Worm (Caenorhabditis elegans) whole organism, L1 larva: ENCODE data around the gene F40F8.12.
A peak's percentile ranks its signal among the peaks of the same experiment; 100 is the strongest.

ENCODE experiments used
- aha-1 ChIP-seq: fragments of 150-350 bp; optimal IDR thresholded peaks from 2 replicates; lab custom pipeline; 2014; ENCODE audit warnings: missing biosample characterization, missing genetic modification characterization
- ceh-82 ChIP-seq, 3 experiments: fragments of 150-350 bp in 1 of 3; sonication (generic microtip) in 2 of 3; optimal IDR thresholded peaks; 2 replicates each; lab custom pipeline; 2014 to 2017; ENCODE audit warnings: missing biosample characterization in 3 of 3, missing genetic modification characterization in 3 of 3
- fkh-10 ChIP-seq: sonication (generic microtip); optimal IDR thresholded peaks from 2 replicates; lab custom pipeline; 2017; ENCODE audit warnings: missing biosample characterization, missing genetic modification reagents, missing genetic modification characterization

DNA sequence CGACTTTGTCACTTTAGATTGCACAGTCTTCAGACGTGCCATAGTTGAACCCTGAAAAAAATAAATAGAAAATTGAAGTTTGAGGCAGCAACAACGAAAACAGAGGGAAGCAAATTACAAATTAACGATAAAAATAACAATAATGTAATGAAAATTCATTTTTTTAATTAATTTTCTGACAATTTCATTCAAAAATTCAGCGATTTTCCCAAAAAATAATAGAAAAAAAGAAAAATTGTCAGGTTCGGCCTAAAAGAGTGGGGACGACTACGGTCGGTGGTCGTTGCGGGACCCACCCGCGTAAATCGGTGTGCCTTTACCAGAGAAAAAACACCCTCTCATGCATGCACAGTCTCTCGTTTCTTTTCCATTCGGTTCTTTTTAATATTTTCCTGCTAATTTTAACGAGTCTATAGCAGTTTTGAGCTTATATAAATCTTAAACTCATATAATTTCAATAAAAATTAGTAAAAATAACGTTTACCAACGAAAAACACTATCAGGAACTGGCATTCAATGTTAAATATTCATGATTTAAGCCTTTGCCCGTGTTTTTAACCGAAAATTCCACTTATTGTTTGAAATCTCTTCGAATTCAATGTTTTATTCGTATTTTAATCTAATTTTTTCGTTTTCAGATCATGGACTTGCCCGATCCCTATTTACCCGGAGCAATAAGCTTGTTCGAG is 3.2 kb upstream of the F40F8.12 start, which contains the start of the genes rps-9 and lsm-1:
- TF ChIP-seq aha-1 (tag; lab: Kevin White, UChicago) (no peak), fkh-10 (GFP tag; lab: Kevin White, UChicago) (no peak), ceh-82 (tag; optimal IDR thresholded peaks at IDR 0.05; lab: Kevin White, UChicago) (peak; percentile 43 to 84 (median 63))
